Worm (Caenorhabditis elegans) whole organism, mixed stage, embryonic: ENCODE measurements around the gene gcy-20.

Experiments used
- M03D4.4 ChIP-seq: sonication (generic microtip); optimal IDR thresholded peaks from 2 replicates; lab custom pipeline; 2017; ENCODE audit warnings: mild to moderate bottlenecking, missing genetic modification characterization, missing compliant biosample characterization
- bed-3 ChIP-seq: fragments of 200-800 bp; sonication (Bioruptor generic); optimal IDR thresholded peaks from 3 replicates; lab custom pipeline; 2018; ENCODE audit warnings: mild to moderate bottlenecking, missing genetic modification characterization, moderate library complexity, missing compliant biosample characterization
- blmp-1 ChIP-seq: fragments of 150-350 bp; optimal IDR thresholded peaks from 2 replicates; lab custom pipeline; 2014; ENCODE audit warnings: missing biosample characterization, missing genetic modification characterization
- ceh-39 ChIP-seq: fragments of 150-350 bp; optimal IDR thresholded peaks from 2 replicates; lab custom pipeline; 2014; ENCODE audit warnings: missing biosample characterization, missing genetic modification characterization
- ceh-43 ChIP-seq: fragments of 200-800 bp; sonication (Bioruptor generic); optimal IDR thresholded peaks from 2 replicates; lab custom pipeline; 2018; ENCODE audit warnings: mild to moderate bottlenecking, missing genetic modification characterization, moderate library complexity, missing compliant biosample characterization
- ceh-83 ChIP-seq: fragments of 200-800 bp; sonication (Bioruptor generic); optimal IDR thresholded peaks from 2 replicates; lab custom pipeline; 2018; ENCODE audit warnings: mild to moderate bottlenecking, missing genetic modification characterization, missing compliant biosample characterization
- ces-1 ChIP-seq: fragments of 150-350 bp; optimal IDR thresholded peaks from 2 replicates; lab custom pipeline; 2014; ENCODE audit warnings: missing biosample characterization, missing genetic modification reagents, missing genetic modification characterization
- cnd-1 ChIP-seq: fragments of 200-800 bp; sonication (Bioruptor generic); optimal IDR thresholded peaks from 2 replicates; lab custom pipeline; 2018; ENCODE audit warnings: mild to moderate bottlenecking, missing genetic modification characterization, missing compliant biosample characterization
- elt-1 ChIP-seq: sonication (generic microtip); optimal IDR thresholded peaks from 2 replicates; lab custom pipeline; 2017; ENCODE audit warnings: missing genetic modification characterization, mild to moderate bottlenecking, missing compliant biosample characterization, antibody characterized with exemption, moderate library complexity, borderline replicate concordance; ENCODE audit not compliant: insufficient read depth
- elt-3 ChIP-seq: fragments of 150-350 bp; optimal IDR thresholded peaks from 2 replicates; lab custom pipeline; 2014; ENCODE audit warnings: missing biosample characterization, missing genetic modification characterization
- flh-1 ChIP-seq: fragments of 200-800 bp; sonication (Bioruptor generic); optimal IDR thresholded peaks from 2 replicates; lab custom pipeline; 2018; ENCODE audit warnings: mild to moderate bottlenecking, missing genetic modification characterization, moderate library complexity, missing compliant biosample characterization
- hlh-1 ChIP-seq: fragments of 150-350 bp; optimal IDR thresholded peaks from 2 replicates; lab custom pipeline; 2014; ENCODE audit warnings: missing biosample characterization, missing genetic modification reagents, missing genetic modification characterization
- lin-32 ChIP-seq: fragments of 200-800 bp; sonication (Bioruptor generic); optimal IDR thresholded peaks from 2 replicates; lab custom pipeline; 2018; ENCODE audit warnings: mild to moderate bottlenecking, missing genetic modification characterization, missing compliant biosample characterization
- lsy-2 ChIP-seq: fragments of 150-350 bp; optimal IDR thresholded peaks from 2 replicates; lab custom pipeline; 2014; ENCODE audit warnings: missing biosample characterization, missing genetic modification characterization
- mab-5 ChIP-seq: fragments of 150-350 bp; optimal IDR thresholded peaks from 2 replicates; lab custom pipeline; 2014; ENCODE audit warnings: missing biosample characterization, missing genetic modification characterization
- mep-1 ChIP-seq: fragments of 150-350 bp; optimal IDR thresholded peaks from 2 replicates; lab custom pipeline; 2017; ENCODE audit warnings: missing biosample characterization, missing genetic modification reagents, missing genetic modification characterization, inconsistent platforms
- mls-2 ChIP-seq: sonication (generic microtip); optimal IDR thresholded peaks from 2 replicates; lab custom pipeline; 2016; ENCODE audit warnings: mild to moderate bottlenecking, missing genetic modification characterization, moderate library complexity, missing compliant biosample characterization
- nhr-12 ChIP-seq: fragments of 150-350 bp; optimal IDR thresholded peaks from 2 replicates; lab custom pipeline; 2014; ENCODE audit warnings: missing biosample characterization, missing genetic modification characterization
- nhr-2 ChIP-seq: fragments of 150-350 bp; optimal IDR thresholded peaks from 2 replicates; lab custom pipeline; 2014; ENCODE audit warnings: missing biosample characterization, missing genetic modification characterization
- nhr-28 ChIP-seq: fragments of 150-350 bp; optimal IDR thresholded peaks from 2 replicates; lab custom pipeline; 2014; ENCODE audit warnings: missing biosample characterization, missing genetic modification characterization
- nhr-76 ChIP-seq: sonication (generic microtip); optimal IDR thresholded peaks from 2 replicates; lab custom pipeline; 2017; ENCODE audit warnings: missing biosample characterization, missing genetic modification characterization
- pha-4 ChIP-seq: fragments of 150-350 bp; optimal IDR thresholded peaks from 2 replicates; lab custom pipeline; 2018; ENCODE audit warnings: missing biosample characterization, missing genetic modification reagents, missing genetic modification characterization
- sem-2 ChIP-seq: fragments of 200-800 bp; sonication (Bioruptor generic); optimal IDR thresholded peaks from 2 replicates; lab custom pipeline; 2018; ENCODE audit warnings: mild to moderate bottlenecking, missing genetic modification characterization, missing compliant biosample characterization
- snpc-4 ChIP-seq: fragments of 150-350 bp; optimal IDR thresholded peaks from 2 replicates; lab custom pipeline; 2014; ENCODE audit warnings: missing biosample characterization, missing genetic modification characterization
- tbx-8 ChIP-seq: fragments of 200-800 bp; sonication (Bioruptor generic); optimal IDR thresholded peaks from 2 replicates; lab custom pipeline; 2018; ENCODE audit warnings: mild to moderate bottlenecking, missing genetic modification characterization, moderate library complexity, missing compliant biosample characterization
- unc-120 ChIP-seq: sonication (generic microtip); optimal IDR thresholded peaks from 2 replicates; lab custom pipeline; 2017; ENCODE audit warnings: missing genetic modification characterization, missing compliant biosample characterization; ENCODE audit not compliant: poor library complexity, severe bottlenecking
- unc-39 ChIP-seq: fragments of 150-350 bp; optimal IDR thresholded peaks from 2 replicates; lab custom pipeline; 2014; ENCODE audit warnings: missing biosample characterization, missing genetic modification characterization
- unc-62 ChIP-seq: fragments of 150-350 bp; optimal IDR thresholded peaks from 2 replicates; lab custom pipeline; 2014; ENCODE audit warnings: missing biosample characterization, missing genetic modification reagents, missing genetic modification characterization
- zip-8 ChIP-seq: fragments of 150-350 bp; optimal IDR thresholded peaks from 2 replicates; lab custom pipeline; 2014; ENCODE audit warnings: missing biosample characterization, missing genetic modification characterization

gcy-20 gene

ce11 chrV:16218972-16219757, 34.4 kb downstream of the gcy-20 start, which contains the start of gene glc-1:
Gene glc-1, plus strand, starts transcription at chrV:16219634.
- TF ChIP-seq bed-3 (GFP tag; lab: Kevin White, UChicago) (no peak), nhr-12 (tag; lab: Kevin White, UChicago) (no peak), sem-2 (no peak), nhr-76 (tag; lab: Kevin White, UChicago) (no peak), zip-8 (tag; lab: Kevin White, UChicago) (no peak), nhr-2 (tag; lab: Kevin White, UChicago) (no peak), ces-1 (GFP tag; lab: Kevin White, UChicago) (no peak), flh-1 (GFP tag; lab: Kevin White, UChicago) (no peak), pha-4 (tag; lab: Kevin White, UChicago) (no peak), M03D4.4 (tag; lab: Kevin White, UChicago) (no peak), ceh-83 (no peak), unc-62 (GFP tag; lab: Kevin White, UChicago) (no peak), lin-32 (GFP tag; lab: Kevin White, UChicago) (no peak), blmp-1 (no peak), snpc-4 (tag; lab: Kevin White, UChicago) (no peak), nhr-28 (no peak)
- TF ChIP-seq, all 35 proteins: peak for 0

- TF ChIP-seq blmp-1 (no peak), ceh-83 (no peak), mls-2 (tag; lab: Kevin White, UChicago) (no peak), unc-120 (tag; lab: Kevin White, UChicago) (no peak), pha-4 (tag; lab: Kevin White, UChicago) (no peak)
- TF ChIP-seq, all 35 proteins: peak for 0
Observed at ce11 chrV:16218522-16218921, 35.1 kb downstream of the gcy-20 start, which contains the start of gene F11A5.15. Gene F11A5.15, minus strand, starts transcription at chrV:16218622.

ce11 chrV:16214505-16214904, 39.1 kb downstream of the gcy-20 start, which contains the start of gene F11A5.9:
Gene F11A5.9, plus strand, starts transcription at chrV:16214890.
- TF ChIP-seq hlh-1 (tag; lab: Kevin White, UChicago) (no peak), ceh-43 (no peak), pha-4 (tag; lab: Kevin White, UChicago) (no peak)

ce11 chrV:16213323-16213722, 40.3 kb downstream of the gcy-20 start:
- TF ChIP-seq elt-1 (tag; lab: Kevin White, UChicago) (no peak), ces-1 (GFP tag; lab: Kevin White, UChicago) (no peak), mep-1 (tag; lab: Kevin White, UChicago) (no peak), nhr-28 (no peak), cnd-1 (no peak), ceh-43 (no peak), bed-3 (GFP tag; lab: Kevin White, UChicago) (no peak), lsy-2 (no peak), unc-39 (tag; lab: Kevin White, UChicago) (no peak), snpc-4 (tag; lab: Kevin White, UChicago) (no peak), tbx-8 (GFP tag; lab: Kevin White, UChicago) (no peak), ceh-83 (no peak), mls-2 (tag; lab: Kevin White, UChicago) (no peak), nhr-2 (tag; lab: Kevin White, UChicago) (no peak), ceh-39 (tag; lab: Kevin White, UChicago) (no peak), nhr-76 (tag; lab: Kevin White, UChicago) (no peak), lin-32 (GFP tag; lab: Kevin White, UChicago) (no peak), blmp-1 (no peak), M03D4.4 (tag; lab: Kevin White, UChicago) (no peak), nhr-12 (tag; lab: Kevin White, UChicago) (no peak)
- TF ChIP-seq, all 35 proteins: peak for 0

- TF ChIP-seq sem-2: no peak
- TF ChIP-seq unc-62 (GFP tag; lab: Kevin White, UChicago): no peak
- TF ChIP-seq elt-1 (tag; lab: Kevin White, UChicago): no peak
- TF ChIP-seq tbx-8 (GFP tag; lab: Kevin White, UChicago): no peak
- TF ChIP-seq hlh-1 (tag; lab: Kevin White, UChicago): no peak
- no peak for TF ChIP-seq lin-32 (GFP tag; lab: Kevin White, UChicago)
- TF ChIP-seq ceh-83: no peak
- no peak for TF ChIP-seq nhr-2 (tag; lab: Kevin White, UChicago)
- TF ChIP-seq M03D4.4 (tag; lab: Kevin White, UChicago): no peak
- no peak for TF ChIP-seq unc-39 (tag; lab: Kevin White, UChicago)
- TF ChIP-seq nhr-76 (tag; lab: Kevin White, UChicago): no peak
- no peak for TF ChIP-seq ceh-39 (tag; lab: Kevin White, UChicago)
- no peak for TF ChIP-seq elt-3
- TF ChIP-seq blmp-1: no peak
- TF ChIP-seq unc-120 (tag; lab: Kevin White, UChicago): no peak
- no peak for TF ChIP-seq mab-5
Observed at ce11 chrV:16211713-16212112, 41.9 kb downstream of the gcy-20 start.
